Fruit fly (Drosophila melanogaster): ENCODE results near the gene CG11345.

The CG11345 gene

DNA sequence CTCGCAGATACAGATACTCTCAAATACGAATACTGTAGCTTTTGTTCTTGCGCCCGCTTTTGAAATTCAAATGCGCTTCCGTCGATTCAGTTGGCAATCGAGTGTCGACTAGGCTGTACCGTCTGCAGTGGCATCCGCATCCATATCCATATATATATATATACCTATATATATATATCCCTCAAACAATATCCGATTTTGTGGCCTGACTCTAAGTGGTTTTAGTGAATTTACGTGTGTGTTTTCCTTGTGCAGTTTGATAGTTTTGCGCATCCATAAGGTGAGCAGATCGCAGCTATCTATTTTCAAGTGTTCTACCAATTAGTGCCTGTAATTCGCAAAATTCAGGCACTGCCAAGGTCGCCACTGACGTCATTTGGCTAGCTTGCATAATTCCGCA lies 43.4 kb downstream of the CG11345 start:
- TF ChIP-seq insv (optimal IDR thresholded peaks at IDR 0.05) (no peak), h (optimal IDR thresholded peaks at IDR 0.05) (no peak), Sin3A (optimal IDR thresholded peaks at IDR 0.05) (no peak), psq (optimal IDR thresholded peaks at IDR 0.05) (no peak), ttk (optimal IDR thresholded peaks at IDR 0.05) (no peak), Myc (optimal IDR thresholded peaks at IDR 0.05) (no peak)

DNA sequence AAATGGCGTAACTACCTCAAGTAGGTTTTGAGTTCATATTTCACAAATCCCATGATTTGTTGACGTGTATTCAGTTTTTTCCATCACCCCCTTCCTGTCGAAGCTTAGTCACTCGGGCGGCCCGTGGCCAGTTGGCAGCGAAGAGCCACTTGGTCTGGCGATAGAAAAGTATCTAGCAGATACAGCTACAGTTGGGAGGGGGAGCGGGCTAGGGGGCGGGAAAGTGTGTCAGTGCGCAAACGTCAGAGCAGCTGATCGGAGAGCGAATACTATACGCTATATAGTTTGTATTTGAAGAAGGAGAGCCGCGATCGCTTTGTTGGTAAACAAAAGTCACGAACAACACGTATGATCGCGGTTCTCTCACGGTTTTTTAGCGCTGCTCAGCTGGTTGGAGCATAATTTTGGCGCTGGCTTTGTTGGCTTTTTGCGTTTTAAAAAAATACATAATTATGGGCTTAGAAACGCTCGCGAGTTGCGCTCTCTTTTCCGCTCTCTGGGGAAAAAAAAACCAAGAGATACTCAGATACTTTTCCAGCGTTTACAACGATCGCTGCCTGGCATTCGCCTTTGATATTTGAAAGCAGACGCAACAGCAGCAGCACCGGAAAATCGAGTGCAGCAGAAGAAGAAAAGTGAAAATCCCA lies 44.0 kb downstream of the CG11345 start:
- no peak for TF ChIP-seq Myc (optimal IDR thresholded peaks at IDR 0.05)
- no peak for TF ChIP-seq h (optimal IDR thresholded peaks at IDR 0.05)
- no peak for TF ChIP-seq psq (optimal IDR thresholded peaks at IDR 0.05)
- no peak for TF ChIP-seq insv (optimal IDR thresholded peaks at IDR 0.05)
- TF ChIP-seq Sin3A (optimal IDR thresholded peaks at IDR 0.05): no peak
- TF ChIP-seq ttk (optimal IDR thresholded peaks at IDR 0.05): no peak

- TF ChIP-seq Sin3A (optimal IDR thresholded peaks at IDR 0.05) (no peak), Myc (optimal IDR thresholded peaks at IDR 0.05) (no peak), insv (optimal IDR thresholded peaks at IDR 0.05) (no peak), ttk (optimal IDR thresholded peaks at IDR 0.05) (no peak), h (optimal IDR thresholded peaks at IDR 0.05) (no peak)
Measured at dm6 chr3L:4412974-4413373, 45.0 kb downstream of the CG11345 start.

DNA sequence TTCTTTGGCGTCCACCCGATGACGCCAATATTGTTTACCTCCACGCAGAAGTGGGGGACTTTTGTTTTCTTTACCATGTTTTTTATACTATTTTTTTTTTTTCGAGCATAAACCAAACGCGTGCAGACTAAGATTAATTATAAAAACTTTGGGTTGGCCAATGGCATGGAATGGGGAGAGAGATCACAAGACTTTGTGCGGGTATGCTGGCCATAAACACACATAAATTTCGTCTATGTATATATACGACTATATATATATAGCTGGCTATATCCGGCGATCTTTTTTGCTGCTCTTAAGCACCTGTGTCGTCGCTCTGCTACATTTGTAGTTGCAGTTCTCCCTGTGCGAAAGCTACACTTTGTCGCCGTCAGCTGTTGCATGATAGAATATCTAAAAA lies 46.0 kb downstream of the CG11345 start:
- no peak for TF ChIP-seq Myc (optimal IDR thresholded peaks at IDR 0.05)
- TF ChIP-seq ttk (optimal IDR thresholded peaks at IDR 0.05): no peak
- TF ChIP-seq Sin3A (optimal IDR thresholded peaks at IDR 0.05): no peak
- TF ChIP-seq h (optimal IDR thresholded peaks at IDR 0.05): no peak
- TF ChIP-seq psq (optimal IDR thresholded peaks at IDR 0.05): no peak
- no peak for TF ChIP-seq insv (optimal IDR thresholded peaks at IDR 0.05)

- no peak for TF ChIP-seq insv (optimal IDR thresholded peaks at IDR 0.05)
- no peak for TF ChIP-seq Sin3A (optimal IDR thresholded peaks at IDR 0.05)
- TF ChIP-seq ttk (optimal IDR thresholded peaks at IDR 0.05): no peak
- TF ChIP-seq h (optimal IDR thresholded peaks at IDR 0.05): no peak
- no peak for TF ChIP-seq Myc (optimal IDR thresholded peaks at IDR 0.05)
- TF ChIP-seq psq (optimal IDR thresholded peaks at IDR 0.05): no peak
Measured at dm6 chr3L:4411025-4411873, 46.7 kb downstream of the CG11345 start.

DNA sequence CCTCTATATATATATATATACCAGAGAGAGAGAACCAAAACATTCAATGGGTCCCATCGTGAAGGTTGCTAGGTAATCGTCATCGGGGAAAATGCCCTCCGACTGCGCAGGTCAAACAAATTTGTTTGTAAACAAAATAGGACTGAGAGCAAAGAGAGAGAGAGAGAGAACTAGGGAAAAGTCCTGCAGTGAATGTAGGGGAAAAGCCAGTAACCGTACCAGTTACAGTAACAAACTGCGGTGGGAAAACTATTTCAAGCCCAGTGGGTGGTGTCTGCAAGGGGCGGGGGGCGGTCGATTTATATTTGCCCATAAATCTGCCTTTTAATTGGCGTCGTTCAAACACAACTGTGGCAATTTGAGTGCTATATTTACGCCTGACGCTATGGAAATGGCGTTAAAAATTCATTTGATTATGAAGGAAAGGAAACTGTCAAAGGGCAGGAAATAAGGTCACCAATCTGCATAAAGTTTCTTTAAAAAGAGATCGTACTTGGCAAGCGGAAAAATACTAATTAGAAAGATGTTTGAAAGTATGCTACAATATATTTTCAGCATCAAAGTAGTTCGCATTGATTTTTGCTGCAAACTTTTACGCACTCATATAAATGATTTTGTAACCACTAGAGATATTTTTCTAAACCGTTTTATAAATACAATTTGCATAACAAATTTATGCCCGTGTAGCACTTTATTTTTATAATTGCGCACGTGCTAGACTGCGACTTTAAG lies 47.9 kb downstream of the CG11345 start:
- TF ChIP-seq Myc (optimal IDR thresholded peaks at IDR 0.05) (no peak), insv (optimal IDR thresholded peaks at IDR 0.05) (no peak), h (optimal IDR thresholded peaks at IDR 0.05) (no peak), psq (optimal IDR thresholded peaks at IDR 0.05) (no peak), Sin3A (optimal IDR thresholded peaks at IDR 0.05) (no peak), ttk (optimal IDR thresholded peaks at IDR 0.05) (no peak)

- TF ChIP-seq psq (optimal IDR thresholded peaks at IDR 0.05) (no peak), Sin3A (optimal IDR thresholded peaks at IDR 0.05) (no peak), ttk (optimal IDR thresholded peaks at IDR 0.05) (no peak), insv (optimal IDR thresholded peaks at IDR 0.05) (no peak), Myc (optimal IDR thresholded peaks at IDR 0.05) (no peak), h (optimal IDR thresholded peaks at IDR 0.05) (no peak)
Measured at dm6 chr3L:4409134-4409897, 48.6 kb downstream of the CG11345 start.

dm6 chr3L:4408313-4409133 lies 49.4 kb downstream of the CG11345 start:
- TF ChIP-seq Sin3A (optimal IDR thresholded peaks at IDR 0.05): no peak
- TF ChIP-seq Myc (optimal IDR thresholded peaks at IDR 0.05): no peak
- TF ChIP-seq ttk (optimal IDR thresholded peaks at IDR 0.05): no peak
- TF ChIP-seq psq (optimal IDR thresholded peaks at IDR 0.05): no peak
- no peak for TF ChIP-seq h (optimal IDR thresholded peaks at IDR 0.05)
- TF ChIP-seq insv (optimal IDR thresholded peaks at IDR 0.05): no peak

DNA sequence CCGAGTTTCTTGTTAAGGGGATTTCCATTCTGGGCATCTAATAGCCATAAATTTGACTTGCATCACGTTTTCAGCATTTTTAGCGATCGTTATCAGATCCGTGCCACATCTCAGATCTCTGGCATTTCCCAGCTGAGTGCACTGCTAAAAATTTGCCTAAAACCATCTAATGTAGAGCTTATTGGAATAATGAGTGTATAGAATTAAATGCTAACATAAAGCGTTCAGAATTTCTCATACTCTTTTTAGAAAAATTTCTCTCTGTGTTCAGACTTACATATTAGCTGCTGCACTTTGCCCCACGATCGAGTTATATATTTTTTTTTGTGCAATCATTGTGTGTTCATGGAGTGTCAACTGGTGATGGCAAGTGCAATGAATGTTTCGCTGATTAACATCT lies 50.2 kb downstream of the CG11345 start:
- TF ChIP-seq h (optimal IDR thresholded peaks at IDR 0.05) (no peak), psq (optimal IDR thresholded peaks at IDR 0.05) (no peak), Myc (optimal IDR thresholded peaks at IDR 0.05) (no peak)

All from Kc167 (cell line).